Worm (Caenorhabditis elegans) whole organism, young adult: ENCODE data around the gene F02D8.1.
A peak's percentile ranks its signal among the peaks of the same experiment; 100 is the strongest.

ENCODE experiments used
- B0261.1 ChIP-seq: sonication (generic microtip); optimal IDR thresholded peaks from 2 replicates; lab custom pipeline; 2016; ENCODE audit warnings: mild to moderate bottlenecking, missing genetic modification characterization, moderate library complexity, missing compliant biosample characterization
- B0336.3 ChIP-seq: fragments of 200-800 bp; sonication (Bioruptor generic); IDR thresholded peaks from 2 replicates; pipeline ENCODE4 v1.3.6; 2022; ENCODE audit warnings: missing genetic modification characterization, missing compliant biosample characterization
- C06A6.2 ChIP-seq: fragments of 200-800 bp; sonication (Bioruptor generic); conservative IDR thresholded peaks from 2 replicates; pipeline ENCODE4 v1.3.6; 2022; ENCODE audit warnings: missing genetic modification characterization, missing compliant biosample characterization
- F23B12.7 ChIP-seq: sonication (generic microtip); optimal IDR thresholded peaks from 2 replicates; lab custom pipeline; 2017; ENCODE audit warnings: missing genetic modification characterization, mild to moderate bottlenecking, missing compliant biosample characterization, antibody characterized with exemption, moderate library complexity; ENCODE audit not compliant: insufficient read depth
- F37B4.10 ChIP-seq: fragments of 200-800 bp; sonication (Bioruptor generic); IDR thresholded peaks from 2 replicates; pipeline ENCODE4 v1.3.6; 2022; ENCODE audit warnings: missing genetic modification characterization, missing compliant biosample characterization
- K11D2.4 ChIP-seq: fragments of 200-800 bp; sonication (Bioruptor generic); IDR thresholded peaks from 2 replicates; pipeline ENCODE4 v1.3.6; 2022; ENCODE audit warnings: missing genetic modification reagents, missing genetic modification characterization, missing compliant biosample characterization
- T07F8.4 ChIP-seq: sonication (generic microtip); optimal IDR thresholded peaks from 2 replicates; lab custom pipeline; 2016; ENCODE audit warnings: mild to moderate bottlenecking, missing genetic modification characterization, moderate library complexity, missing compliant biosample characterization
- Y53F4B.3 ChIP-seq: fragments of 200-800 bp; sonication (Bioruptor generic); IDR thresholded peaks from 2 replicates; pipeline ENCODE4 v1.3.6; 2022; ENCODE audit warnings: missing genetic modification reagents, missing genetic modification characterization, missing compliant biosample characterization
- Y53G8AR.9 ChIP-seq: fragments of 200-800 bp; sonication (Bioruptor generic); conservative IDR thresholded peaks from 2 replicates; pipeline ENCODE4 v1.3.6; 2022; ENCODE audit warnings: missing genetic modification reagents, missing genetic modification characterization, missing compliant biosample characterization
- Y95B8A.8 ChIP-seq: fragments of 200-800 bp; sonication (Bioruptor generic); IDR thresholded peaks from 2 replicates; pipeline ENCODE4 v1.3.6; 2022; ENCODE audit warnings: missing genetic modification reagents, missing genetic modification characterization, missing compliant biosample characterization
- ZK185.1 ChIP-seq: sonication (generic microtip); optimal IDR thresholded peaks from 2 replicates; lab custom pipeline; 2016; ENCODE audit warnings: mild to moderate bottlenecking, missing genetic modification characterization, missing compliant biosample characterization; ENCODE audit not compliant: poor library complexity, severe bottlenecking
- ama-1 ChIP-seq, 3 experiments: fragments of 150-350 bp in 1 of 3; sonication (generic microtip) in 2 of 3; optimal IDR thresholded peaks; 2 replicates each; lab custom pipeline; 2014 to 2018; ENCODE audit warnings: missing biosample characterization in 2 of 3, missing genetic modification characterization in 2 of 3, missing genetic modification reagents in 2 of 3
- athp-1 ChIP-seq: sonication (generic microtip); optimal IDR thresholded peaks from 2 replicates; lab custom pipeline; 2017; ENCODE audit warnings: mild to moderate bottlenecking, missing genetic modification characterization, missing compliant biosample characterization
- attf-6 ChIP-seq: fragments of 200-800 bp; sonication (Bioruptor generic); IDR thresholded peaks from 2 replicates; pipeline ENCODE4 v1.3.6; 2022; ENCODE audit warnings: missing genetic modification reagents, missing genetic modification characterization, missing compliant biosample characterization
- bed-2 ChIP-seq: fragments of 200-800 bp; sonication (Bioruptor generic); IDR thresholded peaks from 2 replicates; pipeline ENCODE4 v1.3.6; 2022; ENCODE audit warnings: missing genetic modification reagents, missing genetic modification characterization, missing compliant biosample characterization
- cebp-1 ChIP-seq, 2 experiments: fragments of 200-800 bp in 1 of 2; sonication (Bioruptor generic) in 1 of 2; sonication (generic microtip) in 1 of 2; IDR thresholded peaks in 1 of 2; optimal IDR thresholded peaks in 1 of 2; 2 replicates each; pipeline versions ENCODE4 v1.3.6 to Lab custom; 2017 to 2022; ENCODE audit warnings: missing compliant biosample characterization in 2 of 2, missing genetic modification characterization in 2 of 2, mild to moderate bottlenecking in 1 of 2, missing genetic modification reagents in 1 of 2, moderate library complexity in 1 of 2
- ceh-100 ChIP-seq: fragments of 200-800 bp; sonication (Bioruptor generic); IDR thresholded peaks from 2 replicates; pipeline ENCODE4 v1.3.6; 2022; ENCODE audit warnings: missing genetic modification reagents, missing genetic modification characterization, missing compliant biosample characterization
- ceh-40 ChIP-seq: fragments of 200-800 bp; sonication (Bioruptor generic); IDR thresholded peaks from 2 replicates; pipeline ENCODE4 v1.3.6; 2022; ENCODE audit warnings: missing genetic modification characterization, missing compliant biosample characterization
- ceh-58 ChIP-seq: fragments of 200-800 bp; sonication (Bioruptor generic); IDR thresholded peaks from 2 replicates; pipeline ENCODE4 v1.3.6; 2022; ENCODE audit warnings: missing genetic modification characterization, missing compliant biosample characterization
- ceh-91 ChIP-seq: fragments of 200-800 bp; sonication (Bioruptor generic); IDR thresholded peaks from 2 replicates; pipeline ENCODE4 v1.3.6; 2022; ENCODE audit warnings: missing genetic modification reagents, missing genetic modification characterization, missing compliant biosample characterization
- chd-7 ChIP-seq: sonication (generic microtip); optimal IDR thresholded peaks from 2 replicates; lab custom pipeline; 2016; ENCODE audit warnings: mild to moderate bottlenecking, missing genetic modification characterization, moderate library complexity, missing compliant biosample characterization
- dpl-1 ChIP-seq: fragments of 150-350 bp; optimal IDR thresholded peaks from 2 replicates; lab custom pipeline; 2014; ENCODE audit warnings: missing biosample characterization, missing genetic modification reagents, missing genetic modification characterization
- egrh-3 ChIP-seq: fragments of 200-800 bp; sonication (Bioruptor generic); IDR thresholded peaks from 2 replicates; pipeline ENCODE4 v1.3.6; 2022; ENCODE audit warnings: missing genetic modification reagents, missing genetic modification characterization, missing compliant biosample characterization
- ekl-4 ChIP-seq: fragments of 200-800 bp; sonication (Bioruptor generic); IDR thresholded peaks from 2 replicates; pipeline ENCODE4 v1.3.6; 2022; ENCODE audit warnings: missing genetic modification reagents, missing genetic modification characterization, missing compliant biosample characterization
- fkh-3 ChIP-seq: sonication (generic microtip); optimal IDR thresholded peaks from 2 replicates; lab custom pipeline; 2016; ENCODE audit warnings: mild to moderate bottlenecking, missing genetic modification characterization, missing compliant biosample characterization
- hmg-1.2 ChIP-seq: fragments of 200-800 bp; sonication (Bioruptor generic); IDR thresholded peaks from 2 replicates; pipeline ENCODE4 v1.3.6; 2022; ENCODE audit warnings: missing genetic modification reagents, missing genetic modification characterization, missing compliant biosample characterization
- hmg-20 ChIP-seq: fragments of 200-800 bp; sonication (Bioruptor generic); IDR thresholded peaks from 2 replicates; pipeline ENCODE4 v1.3.6; 2022; ENCODE audit warnings: missing genetic modification reagents, missing genetic modification characterization, missing compliant biosample characterization
- lag-1 ChIP-seq: fragments of 200-800 bp; sonication (Bioruptor generic); IDR thresholded peaks from 2 replicates; pipeline ENCODE4 v1.3.6; 2022; ENCODE audit warnings: missing genetic modification reagents, missing genetic modification characterization, missing compliant biosample characterization
- let-526 ChIP-seq: fragments of 200-800 bp; sonication (Bioruptor generic); IDR thresholded peaks from 2 replicates; pipeline ENCODE4 v1.3.6; 2022; ENCODE audit warnings: missing genetic modification reagents, missing genetic modification characterization, missing compliant biosample characterization
- lin-26 ChIP-seq: fragments of 200-800 bp; sonication (Bioruptor generic); IDR thresholded peaks from 2 replicates; pipeline ENCODE4 v1.3.6; 2022; ENCODE audit warnings: missing genetic modification reagents, missing genetic modification characterization, missing compliant biosample characterization
- lin-40 ChIP-seq: sonication (generic microtip); optimal IDR thresholded peaks from 2 replicates; lab custom pipeline; 2016; ENCODE audit warnings: missing genetic modification characterization, mild to moderate bottlenecking, missing compliant biosample characterization, missing genotype, missing genetic modification reagents
- lsl-1 ChIP-seq: fragments of 200-800 bp; sonication (Bioruptor generic); optimal IDR thresholded peaks from 2 replicates; lab custom pipeline; 2018; ENCODE audit warnings: mild to moderate bottlenecking, missing genetic modification characterization, moderate library complexity, missing compliant biosample characterization
- madf-6 ChIP-seq: fragments of 200-800 bp; sonication (Bioruptor generic); IDR thresholded peaks from 2 replicates; pipeline ENCODE4 v1.3.6; 2022; ENCODE audit warnings: missing genetic modification reagents, missing genetic modification characterization, missing compliant biosample characterization
- madf-8 ChIP-seq: fragments of 200-800 bp; sonication (Bioruptor generic); conservative IDR thresholded peaks from 2 replicates; pipeline ENCODE4 v1.3.6; 2022; ENCODE audit warnings: missing genetic modification reagents, missing genetic modification characterization, missing compliant biosample characterization
- mes-4 ChIP-seq: sonication (generic microtip); optimal IDR thresholded peaks from 2 replicates; lab custom pipeline; 2016; ENCODE audit warnings: missing genotype, missing genetic modification characterization, missing compliant biosample characterization
- nhr-179 ChIP-seq: sonication (generic microtip); optimal IDR thresholded peaks from 2 replicates; lab custom pipeline; 2016; ENCODE audit warnings: mild to moderate bottlenecking, missing genetic modification characterization, missing compliant biosample characterization
- pha-4 ChIP-seq: fragments of 150-350 bp; sonication (generic microtip); optimal IDR thresholded peaks from 2 replicates; lab custom pipeline; 2014; ENCODE audit warnings: missing biosample characterization, missing genetic modification reagents, missing genetic modification characterization
- rpc-1 ChIP-seq, 2 experiments: fragments of 150-350 bp in 1 of 2; sonication (generic microtip) in 1 of 2; optimal IDR thresholded peaks; 2 replicates each; lab custom pipeline; 2014 to 2018; ENCODE audit warnings: missing biosample characterization in 1 of 2, missing genetic modification characterization in 1 of 2, missing genetic modification reagents in 1 of 2, missing genotype in 1 of 2
- snpc-1.1 ChIP-seq: sonication (generic microtip); optimal IDR thresholded peaks from 2 replicates; lab custom pipeline; 2017; ENCODE audit warnings: missing genetic modification characterization, mild to moderate bottlenecking, missing compliant biosample characterization, antibody characterized with exemption, moderate library complexity, missing genotype, missing genetic modification reagents; ENCODE audit not compliant: insufficient read depth
- sptf-2 ChIP-seq: fragments of 200-800 bp; sonication (Bioruptor generic); optimal IDR thresholded peaks from 2 replicates; lab custom pipeline; 2018; ENCODE audit warnings: mild to moderate bottlenecking, missing genetic modification characterization, missing compliant biosample characterization
- tbp1 ChIP-seq: fragments of 200-800 bp; sonication (Bioruptor generic); optimal IDR thresholded peaks from 2 replicates; lab custom pipeline; 2018; ENCODE audit warnings: mild to moderate bottlenecking, missing genetic modification characterization, missing compliant biosample characterization
- xnd-1 ChIP-seq: sonication (generic microtip); optimal IDR thresholded peaks from 2 replicates; lab custom pipeline; 2016; ENCODE audit warnings: missing genotype, missing genetic modification reagents, missing genetic modification characterization, missing compliant biosample characterization
- ztf-22 ChIP-seq: fragments of 200-800 bp; sonication (Bioruptor generic); optimal IDR thresholded peaks from 2 replicates; lab custom pipeline; 2018; ENCODE audit warnings: mild to moderate bottlenecking, missing genetic modification characterization, moderate library complexity, missing compliant biosample characterization

The F02D8.1 gene

DNA sequence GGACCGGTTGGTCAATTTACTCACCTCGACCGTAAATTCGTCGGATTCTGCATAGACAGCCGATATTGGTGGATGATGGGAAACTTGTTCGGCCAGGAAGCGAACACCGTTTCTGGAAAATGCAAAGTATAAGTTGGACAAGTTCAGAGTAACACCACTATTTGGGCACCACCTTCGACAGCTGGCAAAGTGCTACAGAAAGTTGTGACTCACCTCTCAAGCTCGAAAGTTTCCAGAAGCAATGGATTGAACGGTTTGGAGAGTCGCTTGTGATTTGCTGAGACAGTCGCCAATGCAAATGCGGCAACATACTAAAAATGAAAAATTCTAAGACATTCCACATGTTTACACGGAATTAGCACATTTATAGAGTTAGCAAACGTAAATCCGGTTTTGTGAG, 34.8 kb upstream of the F02D8.1 start:
- TF ChIP-seq ceh-58 (GFP tag; lab: Robert Waterston, UW): no peak
- TF ChIP-seq F23B12.7 (tag; lab: Kevin White, UChicago): no peak
- no peak for TF ChIP-seq hmg-1.2
- no peak for TF ChIP-seq fkh-3 (tag; lab: Kevin White, UChicago)
- TF ChIP-seq athp-1 (tag; lab: Kevin White, UChicago): no peak
- no peak for TF ChIP-seq rpc-1 (optimal IDR thresholded peaks at IDR 0.05; lab: Kevin White, UChicago)
- no peak for TF ChIP-seq rpc-1 (tag; optimal IDR thresholded peaks at IDR 0.05; lab: Kevin White, UChicago)

DNA sequence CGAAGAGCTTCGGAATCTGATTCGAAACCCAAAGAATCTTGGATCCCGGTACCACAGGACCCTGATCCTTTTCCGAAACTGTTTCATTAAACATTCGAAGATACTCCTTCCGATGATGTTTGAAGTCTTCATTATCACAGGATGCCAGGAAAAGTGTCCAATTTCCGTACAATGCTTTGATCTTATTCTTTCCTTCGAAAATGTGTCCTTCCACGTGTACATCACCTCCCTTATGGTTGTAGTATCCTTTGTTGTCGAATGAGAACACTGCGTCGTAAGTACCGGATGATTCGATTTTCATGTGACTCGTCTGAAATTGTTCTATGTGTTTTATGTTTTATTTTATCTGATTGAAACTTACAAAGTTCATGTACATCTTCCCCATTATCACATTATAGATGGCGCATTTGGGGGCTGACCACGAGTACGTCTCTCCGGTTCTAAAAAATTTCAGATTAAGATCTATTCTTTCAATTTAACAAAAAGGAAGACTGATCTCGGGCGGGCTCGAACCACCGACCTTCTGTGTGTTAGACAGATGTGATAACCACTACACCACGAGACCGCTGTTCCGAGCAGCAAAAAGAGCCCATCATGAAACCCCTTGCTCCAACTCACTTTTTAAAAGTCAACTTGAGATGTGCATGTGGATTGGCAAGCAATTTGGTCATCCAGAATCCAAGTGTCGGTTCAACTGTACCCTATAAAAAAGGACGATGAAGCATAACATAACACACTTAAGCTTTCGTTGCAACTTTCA, 34.2 kb upstream of the F02D8.1 start:
- TF ChIP-seq attf-6 (GFP tag; lab: Robert Waterston, UW): no peak
- TF ChIP-seq cebp-1 (GFP tag; IDR thresholded peaks at IDR 0.05; lab: Robert Waterston, UW): no peak
- peak; percentile 13 for TF ChIP-seq cebp-1 (tag; optimal IDR thresholded peaks at IDR 0.05; lab: Kevin White, UChicago)
- peak; percentile 17 for TF ChIP-seq lsl-1 (GFP tag; lab: Kevin White, UChicago)
- no peak for TF ChIP-seq ama-1 (optimal IDR thresholded peaks at IDR 0.05; lab: Kevin White, UChicago)
- no peak for TF ChIP-seq ama-1 (GFP tag; optimal IDR thresholded peaks at IDR 0.05; lab: Kevin White, UChicago)
- peak; percentile 76 for TF ChIP-seq B0261.1 (tag; lab: Kevin White, UChicago)
- peak; percentile 45 for TF ChIP-seq ceh-100 (GFP tag; lab: Robert Waterston, UW)
- TF ChIP-seq ceh-40 (GFP tag; lab: Robert Waterston, UW): no peak
- TF ChIP-seq bed-2 (GFP tag; lab: Robert Waterston, UW): no peak
- peak; percentile 46 for TF ChIP-seq hmg-1.2
- TF ChIP-seq ceh-91 (GFP tag; lab: Robert Waterston, UW): no peak
- TF ChIP-seq snpc-1.1: no peak
- 0 out of 2 replicates have a peak, but pooled peaks have one; percentile 34 for TF ChIP-seq madf-6 (GFP tag; lab: Robert Waterston, UW)
- TF ChIP-seq lag-1 (GFP tag; lab: Robert Waterston, UW): no peak
- no peak for TF ChIP-seq dpl-1 (GFP tag; lab: Kevin White, UChicago)
- no peak for TF ChIP-seq madf-8 (GFP tag; lab: Robert Waterston, UW)
- no peak for TF ChIP-seq mes-4 (tag; lab: Kevin White, UChicago)
- TF ChIP-seq tbp1: peak; percentile 88
- no peak for TF ChIP-seq hmg-20 (GFP tag; lab: Robert Waterston, UW)
- 0 out of 2 replicates have a peak, but pooled peaks have one; percentile 40 for TF ChIP-seq Y53F4B.3 (GFP tag; lab: Robert Waterston, UW)
- no peak for TF ChIP-seq Y53G8AR.9 (GFP tag; lab: Robert Waterston, UW)
- TF ChIP-seq sptf-2 (GFP tag; lab: Kevin White, UChicago): no peak
- TF ChIP-seq ztf-22: no peak
- 0 out of 2 replicates have a peak, but pooled peaks have one; percentile 38 for TF ChIP-seq B0336.3 (GFP tag; lab: Robert Waterston, UW)
- peak; percentile 53 for TF ChIP-seq rpc-1 (optimal IDR thresholded peaks at IDR 0.05; lab: Kevin White, UChicago)
- TF ChIP-seq rpc-1 (tag; optimal IDR thresholded peaks at IDR 0.05; lab: Kevin White, UChicago): peak; percentile 70
- TF ChIP-seq lin-26 (GFP tag; lab: Robert Waterston, UW): peak; percentile 61; the same call in 1 of the 2 replicates
- TF ChIP-seq ZK185.1: no peak
- TF ChIP-seq Y95B8A.8 (GFP tag; lab: Robert Waterston, UW): no peak
- TF ChIP-seq let-526: no peak
- TF ChIP-seq fkh-3 (tag; lab: Kevin White, UChicago): no peak
- no peak for TF ChIP-seq F37B4.10
- TF ChIP-seq ekl-4 (GFP tag; lab: Robert Waterston, UW): no peak
- TF ChIP-seq C06A6.2 (GFP tag; lab: Robert Waterston, UW): no peak
- no peak for TF ChIP-seq K11D2.4
- TF ChIP-seq lin-40 (tag; lab: Kevin White, UChicago): no peak
- no peak for TF ChIP-seq ceh-58 (GFP tag; lab: Robert Waterston, UW)
- no peak for TF ChIP-seq pha-4 (tag; lab: Kevin White, UChicago)
- no peak for TF ChIP-seq chd-7
- TF ChIP-seq xnd-1 (tag; lab: Kevin White, UChicago): no peak
- no peak for TF ChIP-seq nhr-179 (tag; lab: Kevin White, UChicago)
- TF ChIP-seq egrh-3 (GFP tag; lab: Robert Waterston, UW): no peak
- no peak for TF ChIP-seq T07F8.4 (tag; lab: Kevin White, UChicago)
